Worm (Caenorhabditis elegans) whole organism, L4/young adult: ENCODE results near the gene nspc-16.

ENCODE experiments used
- W03F9.2 ChIP-seq: fragments of 150-350 bp; optimal IDR thresholded peaks from 2 replicates; lab custom pipeline; 2014; ENCODE audit warnings: missing biosample characterization, missing genetic modification characterization
- dao-5 ChIP-seq: sonication (generic microtip); optimal IDR thresholded peaks from 2 replicates; lab custom pipeline; 2016; ENCODE audit warnings: missing genotype, missing genetic modification characterization, moderate library complexity, missing compliant biosample characterization
- him-1 ChIP-seq: sonication (generic microtip); optimal IDR thresholded peaks from 2 replicates; lab custom pipeline; 2016; ENCODE audit warnings: missing genotype, missing genetic modification reagents, missing genetic modification characterization, missing compliant biosample characterization

DNA sequence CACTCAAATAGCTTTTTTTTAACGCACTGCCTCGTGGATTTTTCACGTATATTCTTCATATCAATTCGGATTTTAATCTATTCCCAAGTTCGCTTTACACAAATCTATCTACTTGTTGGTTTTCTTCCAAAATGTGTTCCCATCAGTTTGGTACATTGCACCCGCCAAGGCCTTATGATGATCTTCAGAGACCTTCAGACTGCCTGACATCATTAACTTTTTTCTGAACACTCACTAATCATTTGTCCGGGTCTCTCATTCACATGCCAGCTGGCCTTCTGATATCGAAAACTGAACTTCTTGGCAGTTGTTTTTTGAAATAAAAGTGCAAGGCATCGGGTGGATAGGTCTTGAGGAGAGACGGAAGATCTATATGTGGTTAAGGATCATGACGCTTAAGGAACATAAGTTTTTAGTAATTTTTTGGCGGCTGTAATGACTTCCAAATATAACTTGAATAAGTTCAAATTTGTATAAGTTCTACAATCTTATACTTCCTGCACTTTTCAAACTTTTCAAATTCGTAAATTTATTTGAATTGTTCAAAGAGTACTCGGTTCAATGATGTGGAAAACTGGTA lies 23.5 kb upstream of the nspc-16 start:
- TF ChIP-seq W03F9.2 (tag; lab: Kevin White, UChicago) (no peak), him-1 (no peak), dao-5 (no peak)
